Fruit fly (Drosophila melanogaster): ENCODE data around the gene CG31862.
A peak's percentile ranks its signal among the peaks of the same experiment; 100 is the strongest.

Gene CG31862

dm6 chr2L:12365964-12366482 is 27.4 kb downstream of the CG31862 start (continued):
- TF ChIP-seq bigmax (GFP tag; optimal IDR thresholded peaks at IDR 0.05), result no peak
- TF ChIP-seq CG15696 (tag; optimal IDR thresholded peaks at IDR 0.05), result no peak
- TF ChIP-seq gce (GFP tag; IDR thresholded peaks at IDR 0.05), result no peak
- TF ChIP-seq GATAe (GFP tag; conservative IDR thresholded peaks at IDR 0.05), result no peak
- no peak for TF ChIP-seq peb (GFP tag; IDR thresholded peaks at IDR 0.05)
- no peak for TF ChIP-seq HLHmδ (GFP tag; optimal IDR thresholded peaks at IDR 0.05)
- no peak for TF ChIP-seq Abd-B (GFP tag; optimal IDR thresholded peaks at IDR 0.05)
- no peak for TF ChIP-seq schlank (tag; optimal IDR thresholded peaks at IDR 0.05)
- peak; percentile 73 for TF ChIP-seq odd (GFP tag; optimal IDR thresholded peaks at IDR 0.05)
- no peak for TF ChIP-seq tup (GFP tag; optimal IDR thresholded peaks at IDR 0.05)
- TF ChIP-seq NfI (GFP tag; optimal IDR thresholded peaks at IDR 0.05), result no peak
- no peak for TF ChIP-seq chn (GFP tag; optimal IDR thresholded peaks at IDR 0.05)
- TF ChIP-seq so (GFP tag; IDR thresholded peaks at IDR 0.05), result 0 out of 3 replicates have a peak, but pooled peaks have one; percentile 13
- peak; percentile 82 for TF ChIP-seq CG1832 (GFP tag; optimal IDR thresholded peaks at IDR 0.05)
- TF ChIP-seq Kr (GFP tag; optimal IDR thresholded peaks at IDR 0.05), result peak; percentile 17
- no peak for TF ChIP-seq CG10366 (GFP tag; IDR thresholded peaks at IDR 0.05)
- no peak for TF ChIP-seq ken (GFP tag; IDR thresholded peaks at IDR 0.05)
- no peak for TF ChIP-seq Optix (GFP tag; IDR thresholded peaks at IDR 0.05)
- no peak for TF ChIP-seq CG14860 (GFP tag; IDR thresholded peaks at IDR 0.05; ENCODE audit: partially characterized antibody)
- no peak for TF ChIP-seq danr (GFP tag; IDR thresholded peaks at IDR 0.05)
- no peak for TF ChIP-seq zfh2 (GFP tag; optimal IDR thresholded peaks at IDR 0.05)
- TF ChIP-seq CG1233 (GFP tag; optimal IDR thresholded peaks at IDR 0.05), result peak; percentile 54
- 0 out of 2 replicates have a peak, but pooled peaks have one; percentile 38 for TF ChIP-seq sim (GFP tag; IDR thresholded peaks at IDR 0.05)
- peak; percentile 27 for TF ChIP-seq CG8281 (tag; optimal IDR thresholded peaks at IDR 0.05)
- no peak for TF ChIP-seq CG8089 (GFP tag; optimal IDR thresholded peaks at IDR 0.05)
- TF ChIP-seq hb (GFP tag; IDR thresholded peaks at IDR 0.05; ENCODE audit: partially characterized antibody), result no peak
- no peak for TF ChIP-seq Ravus (GFP tag; IDR thresholded peaks at IDR 0.05)
- peak; percentile 9 for TF ChIP-seq grau (tag; optimal IDR thresholded peaks at IDR 0.05)
- TF ChIP-seq run (tag; optimal IDR thresholded peaks at IDR 0.05), result peak; percentile 22
- peak; percentile 35 for TF ChIP-seq unpg (GFP tag; optimal IDR thresholded peaks at IDR 0.05)
- TF ChIP-seq CG9215 (GFP tag; IDR thresholded peaks at IDR 0.05), result no peak
- no peak; the same call in 1 of the 2 replicates for TF ChIP-seq E2f1 (GFP tag; IDR thresholded peaks at IDR 0.05)
- TF ChIP-seq gt (GFP tag; IDR thresholded peaks at IDR 0.05), result no peak
- TF ChIP-seq gsb-n (tag; optimal IDR thresholded peaks at IDR 0.05), result peak; percentile 98
- no peak for TF ChIP-seq B-H2 (GFP tag; optimal IDR thresholded peaks at IDR 0.05)
- no peak for TF ChIP-seq ato (GFP tag; IDR thresholded peaks at IDR 0.05; ENCODE audit: partially characterized antibody)
- TF ChIP-seq CG10274 (GFP tag; optimal IDR thresholded peaks at IDR 0.05), result no peak
- no peak for TF ChIP-seq amos (GFP tag; IDR thresholded peaks at IDR 0.05; ENCODE audit: partially characterized antibody)
- TF ChIP-seq Eip74EF (GFP tag; optimal IDR thresholded peaks at IDR 0.05), result peak in 1 of 2 experiments; percentile 35
- no peak for TF ChIP-seq D19B (GFP tag; optimal IDR thresholded peaks at IDR 0.05)
- no peak for TF ChIP-seq CG11560 (tag; IDR thresholded peaks at IDR 0.05)
- TF ChIP-seq CG6254 (GFP tag; optimal IDR thresholded peaks at IDR 0.05), result peak; percentile 2
- TF ChIP-seq tin (GFP tag; optimal IDR thresholded peaks at IDR 0.05), result no peak
- peak; percentile 8 for TF ChIP-seq CG2120 (GFP tag; optimal IDR thresholded peaks at IDR 0.05)
- no peak for TF ChIP-seq HmgD (GFP tag; optimal IDR thresholded peaks at IDR 0.05)
- no peak for TF ChIP-seq Dad (GFP tag; optimal IDR thresholded peaks at IDR 0.05)
- TF ChIP-seq emc (GFP tag; optimal IDR thresholded peaks at IDR 0.05), result no peak
- TF ChIP-seq lbe (GFP tag; optimal IDR thresholded peaks at IDR 0.05), result peak; percentile 21
- no peak for TF ChIP-seq scrt (GFP tag; optimal IDR thresholded peaks at IDR 0.05)
- peak; percentile 65 for TF ChIP-seq exex (tag; optimal IDR thresholded peaks at IDR 0.05)
